In genomic region chrX:9930882-9931281, dm6 we compare ENCODE assay signal across 1 fruit fly cellular context.
TF ChIP-seq lines count a peak whose summit lies in the region.

TSS of gene Idgf4 (minus strand) at chrX:9930948.

TF ChIP-seq in whole organism, embryonic, 481 proteins besides CTCF, POLR2A, EP300 and RAD21 (continued from another document):
- TF ChIP-seq Ssrp (tag; optimal IDR thresholded peaks at IDR 0.05; lab: Kevin White, UChicago), result no peak
- TF ChIP-seq chinmo (GFP tag; IDR thresholded peaks at IDR 0.05; lab: Robert Waterston, UW; ENCODE audit: partially characterized antibody), result 0 out of 4 replicates have a peak, but pooled peaks have one; percentile 40
- TF ChIP-seq bsh (GFP tag; optimal IDR thresholded peaks at IDR 0.05; lab: Kevin White, UChicago), result peak in 1 of 2 experiments; percentile 41
- peak; percentile 16; the same call in 1 of the 3 replicates for TF ChIP-seq CG34422 (GFP tag; IDR thresholded peaks at IDR 0.05; lab: Robert Waterston, UW)
- TF ChIP-seq eve (GFP tag; optimal IDR thresholded peaks at IDR 0.05; lab: Kevin White, UChicago), result no peak
- no peak for TF ChIP-seq MTF-1 (GFP tag; optimal IDR thresholded peaks at IDR 0.05; lab: Kevin White, UChicago; ENCODE audit: borderline replicate concordance)
- TF ChIP-seq CG17359 (tag; optimal IDR thresholded peaks at IDR 0.05; lab: Kevin White, UChicago), result peak; percentile 14
- no peak for TF ChIP-seq E2f1 (GFP tag; IDR thresholded peaks at IDR 0.05; lab: Robert Waterston, UW)
- TF ChIP-seq Hsf (GFP tag; optimal IDR thresholded peaks at IDR 0.05; lab: Kevin White, UChicago), result peak; percentile 12
- no peak for TF ChIP-seq Rfx (GFP tag; IDR thresholded peaks at IDR 0.05; lab: Robert Waterston, UW)
- TF ChIP-seq Blimp-1 (GFP tag; optimal IDR thresholded peaks at IDR 0.05; lab: Kevin White, UChicago), result peak; percentile 19
- peak; percentile 83 for TF ChIP-seq Med (GFP tag; lab: Kevin White, UChicago)
- TF ChIP-seq Trl (optimal IDR thresholded peaks at IDR 0.05; lab: Kevin White, UChicago), result peak; percentile 12 to 45
- TF ChIP-seq Trl (GFP tag; optimal IDR thresholded peaks at IDR 0.05; lab: Kevin White, UChicago), result peak; percentile 38
- peak; percentile 27 for TF ChIP-seq CG9932 (GFP tag; IDR thresholded peaks at IDR 0.05; lab: Robert Waterston, UW)
- 0 out of 3 replicates have a peak, but pooled peaks have one; percentile 26 for TF ChIP-seq ci (GFP tag; IDR thresholded peaks at IDR 0.05; lab: Robert Waterston, UW)
- TF ChIP-seq Sox102F (GFP tag; optimal IDR thresholded peaks at IDR 0.05; lab: Kevin White, UChicago), result peak; percentile 9
- peak; percentile 41 for TF ChIP-seq CG7745 (tag; optimal IDR thresholded peaks at IDR 0.05; lab: Kevin White, UChicago)
- no peak for TF ChIP-seq ash1 (GFP tag; optimal IDR thresholded peaks at IDR 0.05; lab: Kevin White, UChicago)
- TF ChIP-seq CG7357 (GFP tag; IDR thresholded peaks at IDR 0.05; lab: Robert Waterston, UW), result no peak
- TF ChIP-seq H2.0 (GFP tag; IDR thresholded peaks at IDR 0.05; lab: Robert Waterston, UW), result no peak
- TF ChIP-seq psq (GFP tag; optimal IDR thresholded peaks at IDR 0.05; lab: Kevin White, UChicago), result peak; percentile 70
- TF ChIP-seq CG9609 (GFP tag; optimal IDR thresholded peaks at IDR 0.05; lab: Kevin White, UChicago), result no peak
- TF ChIP-seq CG10209 (GFP tag; optimal IDR thresholded peaks at IDR 0.05; lab: Kevin White, UChicago), result peak; percentile 5
- TF ChIP-seq H15 (GFP tag; IDR thresholded peaks at IDR 0.05; lab: Robert Waterston, UW), result no peak
- TF ChIP-seq al (GFP tag; IDR thresholded peaks at IDR 0.05; lab: Robert Waterston, UW), result no peak
- peak; percentile 16 for TF ChIP-seq Deaf1 (tag; optimal IDR thresholded peaks at IDR 0.05; lab: Kevin White, UChicago)
- TF ChIP-seq Hr3 (GFP tag; optimal IDR thresholded peaks at IDR 0.05; lab: Kevin White, UChicago), result no peak
- peak; percentile 11 for TF ChIP-seq dmrt11E (tag; optimal IDR thresholded peaks at IDR 0.05; lab: Kevin White, UChicago)
- no peak for TF ChIP-seq otp (GFP tag; IDR thresholded peaks at IDR 0.05; lab: Robert Waterston, UW)
- TF ChIP-seq kni (GFP tag; optimal IDR thresholded peaks at IDR 0.05; lab: Kevin White, UChicago), result no peak
- peak; percentile 7 for TF ChIP-seq salm (tag; optimal IDR thresholded peaks at IDR 0.05; lab: Kevin White, UChicago)
- TF ChIP-seq mirr (GFP tag; optimal IDR thresholded peaks at IDR 0.05; lab: Kevin White, UChicago), result no peak
- TF ChIP-seq grn (GFP tag; optimal IDR thresholded peaks at IDR 0.05; lab: Kevin White, UChicago), result peak; percentile 16
- TF ChIP-seq Drgx (GFP tag; IDR thresholded peaks at IDR 0.05; lab: Robert Waterston, UW), result peak; percentile 41; the same call in 1 of the 2 replicates
- TF ChIP-seq ATbp (GFP tag; optimal IDR thresholded peaks at IDR 0.05; lab: Kevin White, UChicago), result peak; percentile 25
- peak; percentile 66 for TF ChIP-seq CG12155 (GFP tag; optimal IDR thresholded peaks at IDR 0.05; lab: Kevin White, UChicago)
TF ChIP-seq in whole organism, embryonic: peak in this region for 35.
